Worm (Caenorhabditis elegans) whole organism, L3 larva: Measurements from ENCODE around the gene C17B7.14.

Source experiments
- ama-1 ChIP-seq: fragments of 150-350 bp; optimal IDR thresholded peaks from 2 replicates; lab custom pipeline; 2018
- ceh-16 ChIP-seq: sonication (generic microtip); optimal IDR thresholded peaks from 2 replicates; lab custom pipeline; 2017; ENCODE audit warnings: missing biosample characterization, missing genetic modification characterization
- ceh-82 ChIP-seq: fragments of 150-350 bp; optimal IDR thresholded peaks from 2 replicates; lab custom pipeline; 2014; ENCODE audit warnings: missing biosample characterization, missing genetic modification characterization
- elt-2 ChIP-seq: sonication (generic microtip); optimal IDR thresholded peaks from 2 replicates; lab custom pipeline; 2016; ENCODE audit warnings: missing genetic modification reagents, mild to moderate bottlenecking, missing genetic modification characterization, missing compliant biosample characterization
- lin-15B ChIP-seq: fragments of 150-350 bp; optimal IDR thresholded peaks from 2 replicates; lab custom pipeline; 2014; ENCODE audit warnings: missing biosample characterization, missing genetic modification characterization
- lin-39 ChIP-seq: fragments of 150-350 bp; optimal IDR thresholded peaks from 2 replicates; lab custom pipeline; 2018; ENCODE audit warnings: missing biosample characterization, missing genetic modification reagents, missing genetic modification characterization
- nhr-77 ChIP-seq: fragments of 150-350 bp; optimal IDR thresholded peaks from 2 replicates; lab custom pipeline; 2014; ENCODE audit warnings: missing biosample characterization, missing genetic modification characterization
- pha-4 ChIP-seq: fragments of 150-350 bp; optimal IDR thresholded peaks from 2 replicates; lab custom pipeline; 2014; ENCODE audit warnings: missing biosample characterization, missing genetic modification reagents, missing genetic modification characterization
- tbx-2 ChIP-seq: sonication (generic microtip); optimal IDR thresholded peaks from 2 replicates; lab custom pipeline; 2016; ENCODE audit warnings: mild to moderate bottlenecking, missing genetic modification characterization, missing compliant biosample characterization
- zag-1 ChIP-seq: fragments of 150-350 bp; optimal IDR thresholded peaks from 2 replicates; lab custom pipeline; 2014; ENCODE audit warnings: missing biosample characterization, missing genetic modification characterization

- TF ChIP-seq pha-4 (tag; lab: Kevin White, UChicago) (no peak), ama-1 (no peak), nhr-77 (tag; lab: Kevin White, UChicago) (no peak), ceh-16 (tag; lab: Kevin White, UChicago) (no peak), tbx-2 (tag; lab: Kevin White, UChicago) (no peak), elt-2 (no peak), ceh-82 (no peak), lin-15B (tag; lab: Kevin White, UChicago) (no peak), lin-39 (tag; lab: Kevin White, UChicago) (no peak), zag-1 (tag; lab: Kevin White, UChicago) (no peak)
Observed at ce11 chrV:3282957-3283356, 37.4 kb downstream of the C17B7.14 start, which contains the start of gene str-64.
